Fruit fly (Drosophila melanogaster) whole organism, embryonic: ENCODE measurements around the gene CG6231.
A peak's percentile ranks its signal among the peaks of the same experiment; 100 is the strongest.

Source experiments
- ATbp ChIP-seq: fragments of 200-800 bp; sonication (Bioruptor generic); optimal IDR thresholded peaks from 2 replicates; lab custom pipeline; 2017; ENCODE audit warnings: missing biosample characterization, mild to moderate bottlenecking, missing genetic modification characterization, missing genetic modification reagents
- Antp ChIP-seq: fragments of 200-800 bp; sonication (Bioruptor generic); optimal IDR thresholded peaks from 3 replicates; lab custom pipeline; 2016; ENCODE audit warnings: missing biosample characterization, missing genetic modification characterization
- Atf6 ChIP-seq: fragments of 200-800 bp; sonication (Bioruptor generic); IDR thresholded peaks from 2 replicates; pipeline ENCODE4 v1.3.6; 2022; ENCODE audit warnings: missing biosample characterization, missing genetic modification characterization
- B-H2 ChIP-seq: fragments of 200-800 bp; sonication (Bioruptor generic); optimal IDR thresholded peaks from 2 replicates; lab custom pipeline; 2018; ENCODE audit warnings: missing biosample characterization, mild to moderate bottlenecking, missing genetic modification characterization
- BEAF-32 ChIP-seq: fragments of 200-800 bp; sonication (Bioruptor generic); optimal IDR thresholded peaks from 3 replicates; lab custom pipeline; 2017; ENCODE audit warnings: missing biosample characterization, missing genetic modification characterization, mild to moderate bottlenecking, moderate library complexity, missing genetic modification reagents
- CG10209 ChIP-seq: fragments of 200-800 bp; sonication (Bioruptor generic); optimal IDR thresholded peaks from 3 replicates; lab custom pipeline; 2017; ENCODE audit warnings: missing biosample characterization, mild to moderate bottlenecking, missing genetic modification characterization, missing genetic modification reagents
- CG11093 ChIP-seq: fragments of 200-800 bp; sonication (Bioruptor generic); IDR thresholded peaks from 3 replicates; pipeline ENCODE4 v1.3.6; 2022; ENCODE audit warnings: missing biosample characterization, missing genetic modification characterization
- CG12236 ChIP-seq: fragments of 200-800 bp; sonication (Bioruptor generic); optimal IDR thresholded peaks from 2 replicates; lab custom pipeline; 2016; ENCODE audit warnings: missing biosample characterization, missing genetic modification characterization
- CG13123 ChIP-seq: fragments of 200-800 bp; sonication (Bioruptor generic); optimal IDR thresholded peaks from 2 replicates; lab custom pipeline; 2016; ENCODE audit warnings: missing biosample characterization, missing genetic modification characterization
- CG13296 ChIP-seq: fragments of 200-800 bp; sonication (Bioruptor generic); optimal IDR thresholded peaks from 3 replicates; lab custom pipeline; 2018; ENCODE audit warnings: missing biosample characterization, mild to moderate bottlenecking, missing genetic modification characterization
- CG13424 ChIP-seq: fragments of 200-800 bp; sonication (Bioruptor generic); optimal IDR thresholded peaks from 2 replicates; lab custom pipeline; 2019; ENCODE audit warnings: missing biosample characterization, mild to moderate bottlenecking, missing genetic modification characterization, moderate library complexity
- CG15269 ChIP-seq: fragments of 200-800 bp; sonication (Bioruptor generic); optimal IDR thresholded peaks from 2 replicates; lab custom pipeline; 2018; ENCODE audit warnings: missing biosample characterization, mild to moderate bottlenecking, missing genetic modification characterization, moderate library complexity
- CG16815 ChIP-seq: fragments of 200-800 bp; sonication (Bioruptor generic); optimal IDR thresholded peaks from 3 replicates; lab custom pipeline; 2017; ENCODE audit warnings: missing biosample characterization, mild to moderate bottlenecking, missing genetic modification characterization
- CG16863 ChIP-seq: fragments of 200-800 bp; sonication (Bioruptor generic); optimal IDR thresholded peaks from 3 replicates; lab custom pipeline; 2016; ENCODE audit warnings: missing biosample characterization, missing genetic modification characterization
- CG17359 ChIP-seq: fragments of 200-800 bp; sonication (Bioruptor generic); optimal IDR thresholded peaks from 3 replicates; lab custom pipeline; 2018; ENCODE audit warnings: missing biosample characterization, mild to moderate bottlenecking, missing genetic modification characterization, moderate library complexity
- CG17385 ChIP-seq: fragments of 200-800 bp; sonication (Bioruptor generic); optimal IDR thresholded peaks from 3 replicates; lab custom pipeline; 2018; ENCODE audit warnings: missing biosample characterization, mild to moderate bottlenecking, missing genetic modification characterization
- CG17802 ChIP-seq: fragments of 200-800 bp; sonication (Bioruptor generic); optimal IDR thresholded peaks from 2 replicates; lab custom pipeline; 2018; ENCODE audit warnings: missing biosample characterization, mild to moderate bottlenecking, missing genetic modification characterization, moderate library complexity
- CG18262 ChIP-seq: fragments of 200-800 bp; optimal IDR thresholded peaks from 3 replicates; lab custom pipeline; 2019; ENCODE audit warnings: missing biosample characterization, mild to moderate bottlenecking, missing genetic modification characterization, moderate library complexity
- CG18764 ChIP-seq: fragments of 200-800 bp; sonication (Bioruptor generic); optimal IDR thresholded peaks from 3 replicates; lab custom pipeline; 2016; ENCODE audit warnings: missing biosample characterization, missing genetic modification characterization
- CG2678 ChIP-seq: fragments of 200-800 bp; sonication (Bioruptor generic); optimal IDR thresholded peaks from 3 replicates; lab custom pipeline; 2019; ENCODE audit warnings: missing biosample characterization, mild to moderate bottlenecking, missing genetic modification characterization, moderate library complexity
- CG3163 ChIP-seq: fragments of 200-800 bp; sonication (Bioruptor generic); optimal IDR thresholded peaks from 3 replicates; lab custom pipeline; 2016; ENCODE audit warnings: missing biosample characterization, missing genetic modification characterization
- CG32767 ChIP-seq: fragments of 200-800 bp; sonication (Bioruptor generic); IDR thresholded peaks from 2 replicates; pipeline ENCODE4 v1.3.6; 2022; ENCODE audit warnings: missing biosample characterization, missing genetic modification characterization
- CG4617 ChIP-seq: fragments of 200-800 bp; sonication (Bioruptor generic); optimal IDR thresholded peaks from 3 replicates; lab custom pipeline; 2016; ENCODE audit warnings: missing biosample characterization, missing genetic modification characterization, borderline replicate concordance
- CG6254 ChIP-seq: fragments of 200-800 bp; sonication (Bioruptor generic); optimal IDR thresholded peaks from 3 replicates; lab custom pipeline; 2017; ENCODE audit warnings: mild to moderate bottlenecking, missing biosample characterization, missing genetic modification reagents, missing genetic modification characterization
- CG7745 ChIP-seq: fragments of 200-800 bp; sonication (Bioruptor generic); optimal IDR thresholded peaks from 2 replicates; lab custom pipeline; 2018; ENCODE audit warnings: missing biosample characterization, mild to moderate bottlenecking, missing genetic modification characterization, moderate library complexity
- CG8388 ChIP-seq: fragments of 200-800 bp; sonication (Bioruptor generic); optimal IDR thresholded peaks from 2 replicates; lab custom pipeline; 2019; ENCODE audit warnings: missing biosample characterization, mild to moderate bottlenecking, missing genetic modification characterization, moderate library complexity
- CG8944 ChIP-seq: fragments of 200-800 bp; sonication (Bioruptor generic); optimal IDR thresholded peaks from 3 replicates; lab custom pipeline; 2016; ENCODE audit warnings: missing biosample characterization, missing genetic modification characterization
- Dref ChIP-seq: fragments of 200-800 bp; sonication (Bioruptor generic); IDR thresholded peaks from 2 replicates; pipeline ENCODE4 v1.3.6; 2022; ENCODE audit warnings: missing biosample characterization, missing genetic modification characterization
- Ets65A ChIP-seq: fragments of 200-800 bp; sonication (Bioruptor generic); peaks from one replicate; lab custom pipeline; 2016; ENCODE audit warnings: missing biosample characterization, missing genetic modification characterization
- HLHmδ ChIP-seq: fragments of 200-800 bp; sonication (Bioruptor generic); optimal IDR thresholded peaks from 2 replicates; lab custom pipeline; 2018; ENCODE audit warnings: missing biosample characterization, mild to moderate bottlenecking, missing genetic modification characterization, moderate library complexity
- Hmr ChIP-seq: fragments of 200-800 bp; sonication (Bioruptor generic); optimal IDR thresholded peaks from 3 replicates; lab custom pipeline; 2017; ENCODE audit warnings: mild to moderate bottlenecking, missing biosample characterization, missing genetic modification reagents, missing genetic modification characterization
- Hmx ChIP-seq: fragments of 200-800 bp; sonication (Bioruptor generic); optimal IDR thresholded peaks from 2 replicates; lab custom pipeline; 2016; ENCODE audit warnings: missing biosample characterization, missing genetic modification characterization
- Max ChIP-seq: fragments of 200-800 bp; sonication (Bioruptor generic); optimal IDR thresholded peaks from 2 replicates; lab custom pipeline; 2016; ENCODE audit warnings: missing biosample characterization, mild to moderate bottlenecking, missing genetic modification characterization
- Mrtf ChIP-seq: fragments of 200-800 bp; sonication (Bioruptor generic); IDR thresholded peaks from 3 replicates; pipeline ENCODE4 v1.3.6; 2022; ENCODE audit warnings: missing biosample characterization, missing genetic modification characterization
- Pdp1 ChIP-seq, 2 experiments: fragments of 200-800 bp; sonication (Bioruptor generic); optimal IDR thresholded peaks; 3 replicates each; lab custom pipeline; 2016; ENCODE audit warnings: missing biosample characterization in 2 of 2, missing genetic modification characterization in 2 of 2, mild to moderate bottlenecking in 1 of 2, moderate library complexity in 1 of 2
- Sin3A ChIP-seq: fragments of >200 bp; optimal IDR thresholded peaks from 2 replicates; lab custom pipeline; 2018
- YL-1 ChIP-seq: fragments of 200-800 bp; sonication (Bioruptor generic); optimal IDR thresholded peaks from 3 replicates; lab custom pipeline; 2017; ENCODE audit warnings: missing biosample characterization, mild to moderate bottlenecking, missing genetic modification characterization
- ab ChIP-seq: fragments of 200-800 bp; sonication (Bioruptor generic); optimal IDR thresholded peaks from 2 replicates; lab custom pipeline; 2016; ENCODE audit warnings: missing biosample characterization, missing genetic modification characterization
- ap ChIP-seq: fragments of 200-800 bp; sonication (Bioruptor generic); IDR thresholded peaks from 2 replicates; pipeline ENCODE4 v1.3.6; 2022; ENCODE audit warnings: missing biosample characterization, missing genetic modification characterization
- ara ChIP-seq: fragments of 200-800 bp; sonication (Bioruptor generic); IDR thresholded peaks from 2 replicates; pipeline ENCODE4 v1.3.6; 2022; ENCODE audit warnings: missing biosample characterization, missing genetic modification characterization
- ato ChIP-seq: fragments of 200-800 bp; sonication (Bioruptor generic); IDR thresholded peaks from 2 replicates; pipeline ENCODE4 v1.3.6; 2022; ENCODE audit warnings: missing biosample characterization, missing genetic modification characterization; ENCODE audit not compliant: partially characterized antibody
- bbx ChIP-seq: fragments of 200-800 bp; sonication (Bioruptor generic); IDR thresholded peaks from 2 replicates; pipeline ENCODE4 v1.3.6; 2022; ENCODE audit warnings: missing biosample characterization, missing genetic modification characterization; ENCODE audit not compliant: partially characterized antibody
- dpn ChIP-seq, 2 experiments: fragments of 200-800 bp; sonication (Bioruptor generic); optimal IDR thresholded peaks; 3 replicates each; lab custom pipeline; 2016; ENCODE audit warnings: missing biosample characterization in 2 of 2, missing genetic modification characterization in 2 of 2
- eve ChIP-seq, 2 experiments: fragments of >200 bp; optimal IDR thresholded peaks; 2 replicates each; lab custom pipeline; 2017; ENCODE audit warnings: missing biosample characterization in 2 of 2, missing genetic modification characterization in 2 of 2
- gcm ChIP-seq: fragments of 200-800 bp; sonication (Bioruptor generic); optimal IDR thresholded peaks from 2 replicates; lab custom pipeline; 2019; ENCODE audit warnings: missing biosample characterization, mild to moderate bottlenecking, missing genetic modification characterization, moderate library complexity
- mam ChIP-seq: fragments of 200-800 bp; sonication (Bioruptor generic); optimal IDR thresholded peaks from 3 replicates; lab custom pipeline; 2016; ENCODE audit warnings: missing biosample characterization, missing genetic modification characterization
- psq ChIP-seq: fragments of 200-800 bp; sonication (Bioruptor generic); optimal IDR thresholded peaks from 2 replicates; lab custom pipeline; 2017; ENCODE audit warnings: missing biosample characterization, missing genetic modification characterization
- run ChIP-seq: fragments of 200-800 bp; sonication (Bioruptor generic); optimal IDR thresholded peaks from 3 replicates; lab custom pipeline; 2018; ENCODE audit warnings: missing biosample characterization, mild to moderate bottlenecking, missing genetic modification characterization
- sens ChIP-seq: fragments of 200-800 bp; sonication (Bioruptor generic); peaks from one replicate; lab custom pipeline; 2016; ENCODE audit warnings: missing biosample characterization, missing genetic modification characterization
- sisA ChIP-seq: fragments of 200-800 bp; sonication (Bioruptor generic); IDR thresholded peaks from 2 replicates; pipeline ENCODE4 v1.3.6; 2022; ENCODE audit warnings: missing biosample characterization, missing genetic modification characterization

Gene CG6231

dm6 chr3R:19627792-19628522 is 4.6 kb downstream of the CG6231 start (continued):
- no peak for TF ChIP-seq BEAF-32 (GFP tag; lab: Kevin White, UChicago)
- TF ChIP-seq CG4617 (GFP tag; lab: Kevin White, UChicago) = no peak
- TF ChIP-seq CG17802 (tag; lab: Kevin White, UChicago) = no peak
- TF ChIP-seq CG18262 (tag; lab: Kevin White, UChicago) = peak; percentile 72
- peak; percentile 16 for TF ChIP-seq CG13424 (tag; lab: Kevin White, UChicago)
- TF ChIP-seq YL-1 (GFP tag; lab: Kevin White, UChicago) = no peak
- TF ChIP-seq Max (GFP tag; lab: Kevin White, UChicago) = peak; percentile 54
- no peak for TF ChIP-seq Hmx (GFP tag; lab: Kevin White, UChicago)
- TF ChIP-seq psq (GFP tag; lab: Kevin White, UChicago) = no peak
- TF ChIP-seq HLHmδ = no peak
- TF ChIP-seq run = no peak
- no peak for TF ChIP-seq Sin3A
- TF ChIP-seq Dref (GFP tag; lab: Robert Waterston, UW) = no peak
- peak; percentile 18 for TF ChIP-seq Hmr (GFP tag; lab: Kevin White, UChicago)
- TF ChIP-seq CG17359 = peak; percentile 52
- TF ChIP-seq CG16863 (GFP tag; lab: Kevin White, UChicago) = no peak
- TF ChIP-seq Antp (GFP tag; lab: Kevin White, UChicago) = no peak
- peak in 1 of 2 experiments; percentile 20 for TF ChIP-seq dpn (GFP tag; optimal IDR thresholded peaks at IDR 0.05; lab: Kevin White, UChicago)
- TF ChIP-seq gcm (GFP tag; lab: Kevin White, UChicago) = no peak
- TF ChIP-seq sisA (GFP tag; lab: Robert Waterston, UW) = no peak
- TF ChIP-seq ap (GFP tag; lab: Robert Waterston, UW) = no peak
- no peak for TF ChIP-seq mam (GFP tag; lab: Kevin White, UChicago)
- peak; percentile 68 for TF ChIP-seq CG13296 (GFP tag; lab: Kevin White, UChicago)
- peak; percentile 91 for TF ChIP-seq Ets65A (GFP tag; lab: Kevin White, UChicago)
- TF ChIP-seq CG10209 = peak; percentile 6
- peak; percentile 72 for TF ChIP-seq sens (GFP tag; lab: Kevin White, UChicago)
- no peak for TF ChIP-seq CG16815 (GFP tag; lab: Kevin White, UChicago)
- TF ChIP-seq CG15269 (tag; lab: Kevin White, UChicago) = peak; percentile 4
- peak; percentile 15 for TF ChIP-seq CG18764 (GFP tag; lab: Kevin White, UChicago)
- TF ChIP-seq CG3163 = no peak
- no peak for TF ChIP-seq ato (GFP tag; lab: Robert Waterston, UW)
- no peak for TF ChIP-seq CG8388
- no peak for TF ChIP-seq CG13123 (GFP tag; lab: Kevin White, UChicago)
- TF ChIP-seq eve (GFP tag; optimal IDR thresholded peaks at IDR 0.05; lab: Kevin White, UChicago) = no peak
- TF ChIP-seq B-H2 (GFP tag; lab: Kevin White, UChicago) = no peak
- TF ChIP-seq CG11093 (GFP tag; lab: Robert Waterston, UW) = no peak
- peak; percentile 77 for TF ChIP-seq CG2678 (tag; lab: Kevin White, UChicago)
- no peak for TF ChIP-seq CG8944
- TF ChIP-seq Pdp1 (GFP tag; optimal IDR thresholded peaks at IDR 0.05; lab: Kevin White, UChicago) = peak in 1 of 2 experiments; percentile 8
- no peak for TF ChIP-seq Atf6 (GFP tag; lab: Robert Waterston, UW)
- TF ChIP-seq Mrtf (GFP tag; lab: Robert Waterston, UW) = no peak
- TF ChIP-seq ATbp (GFP tag; lab: Kevin White, UChicago) = no peak
- TF ChIP-seq CG17385 (GFP tag; lab: Kevin White, UChicago) = no peak
- peak; percentile 64 for TF ChIP-seq CG6254 (GFP tag; lab: Kevin White, UChicago)
- no peak for TF ChIP-seq bbx (GFP tag; lab: Robert Waterston, UW)
- no peak for TF ChIP-seq CG12236 (GFP tag; lab: Kevin White, UChicago)
- no peak for TF ChIP-seq ab
- TF ChIP-seq ara (GFP tag; lab: Robert Waterston, UW) = no peak
- no peak for TF ChIP-seq CG32767
- no peak for TF ChIP-seq CG7745 (tag; lab: Kevin White, UChicago)
